Fruit fly (Drosophila melanogaster): ENCODE results near the gene Argk2.

- no peak for TF ChIP-seq cnc (optimal IDR thresholded peaks at IDR 0.05)
- peak; percentile 54 for TF ChIP-seq CG12768 (GFP tag; optimal IDR thresholded peaks at IDR 0.05)
- peak; percentile 47 for TF ChIP-seq cic (GFP tag; optimal IDR thresholded peaks at IDR 0.05)
- peak; percentile 40 for TF ChIP-seq CG7045 (GFP tag; optimal IDR thresholded peaks at IDR 0.05)
- TF ChIP-seq Hr96 (GFP tag; optimal IDR thresholded peaks at IDR 0.05), result peak; percentile 54
- TF ChIP-seq Clk (GFP tag; optimal IDR thresholded peaks at IDR 0.05), result peak; percentile 53
- peak; percentile 35 for TF ChIP-seq CG11617 (GFP tag; optimal IDR thresholded peaks at IDR 0.05)
- TF ChIP-seq CG7101 (tag; optimal IDR thresholded peaks at IDR 0.05), result peak; percentile 57
- peak; percentile 61 for TF ChIP-seq CG5204 (GFP tag; optimal IDR thresholded peaks at IDR 0.05)
- no peak for TF ChIP-seq kay (GFP tag; ENCODE audit: borderline replicate concordance)
- no peak for TF ChIP-seq bab1 (GFP tag; optimal IDR thresholded peaks at IDR 0.05)
- peak; percentile 25 for TF ChIP-seq CG1620 (GFP tag; optimal IDR thresholded peaks at IDR 0.05)
- peak; percentile 44 for TF ChIP-seq Crg-1 (GFP tag; optimal IDR thresholded peaks at IDR 0.05)
- TF ChIP-seq toe (GFP tag; optimal IDR thresholded peaks at IDR 0.05), result peak; percentile 20
These were observed 12.5 kb downstream of the Argk2 start for dm6 chr3L:9059611-9060203.

Measured in whole organism, adult.